Worm (Caenorhabditis elegans): ENCODE results near the gene ttr-12.

Gene ttr-12

ce11 chrV:20608688-20609087 lies at the start of gene ttr-12:
TSS of gene ttr-12 (minus strand) at chrV:20608788.
- TF ChIP-seq med-1 (GFP tag; optimal IDR thresholded peaks at IDR 0.05; ENCODE audit: insufficient read depth) = no peak
- TF ChIP-seq klf-2 (GFP tag; conservative IDR thresholded peaks at IDR 0.05) = no peak
- no peak for TF ChIP-seq ref-1 (GFP tag; conservative IDR thresholded peaks at IDR 0.05)
- no peak for TF ChIP-seq T22C8.4 (GFP tag; IDR thresholded peaks at IDR 0.05)
- TF ChIP-seq tab-1 (GFP tag; IDR thresholded peaks at IDR 0.05) = no peak
- no peak for TF ChIP-seq flt-1 (GFP tag; IDR thresholded peaks at IDR 0.05)
- TF ChIP-seq ztf-29 (GFP tag; IDR thresholded peaks at IDR 0.05) = no peak
- no peak for TF ChIP-seq ztf-23 (GFP tag; IDR thresholded peaks at IDR 0.05)

ce11 chrV:20656626-20657025 lies 48.0 kb upstream of the ttr-12 start:
- no peak for TF ChIP-seq flt-1 (GFP tag; IDR thresholded peaks at IDR 0.05)
- no peak for TF ChIP-seq tab-1 (GFP tag; IDR thresholded peaks at IDR 0.05)
- no peak for TF ChIP-seq T22C8.4 (GFP tag; IDR thresholded peaks at IDR 0.05)
- no peak for TF ChIP-seq ztf-23 (GFP tag; IDR thresholded peaks at IDR 0.05)
- TF ChIP-seq med-1 (GFP tag; optimal IDR thresholded peaks at IDR 0.05; ENCODE audit: insufficient read depth) = no peak
- no peak for TF ChIP-seq klf-2 (GFP tag; conservative IDR thresholded peaks at IDR 0.05)
- no peak for TF ChIP-seq ztf-29 (GFP tag; IDR thresholded peaks at IDR 0.05)
- no peak for TF ChIP-seq cog-1 (tag; optimal IDR thresholded peaks at IDR 0.05)
- no peak for TF ChIP-seq ref-1 (GFP tag; conservative IDR thresholded peaks at IDR 0.05)

- no peak for TF ChIP-seq ztf-29 (GFP tag; IDR thresholded peaks at IDR 0.05)
- no peak for TF ChIP-seq tab-1 (GFP tag; IDR thresholded peaks at IDR 0.05)
- no peak for TF ChIP-seq T22C8.4 (GFP tag; IDR thresholded peaks at IDR 0.05)
- TF ChIP-seq ztf-23 (GFP tag; IDR thresholded peaks at IDR 0.05) = no peak
- no peak for TF ChIP-seq flt-1 (GFP tag; IDR thresholded peaks at IDR 0.05)
Observed at ce11 chrV:20655174-20655573, 46.6 kb upstream of the ttr-12 start.

- no peak for TF ChIP-seq med-1 (GFP tag; optimal IDR thresholded peaks at IDR 0.05; ENCODE audit: insufficient read depth)
- no peak for TF ChIP-seq ztf-23 (GFP tag; IDR thresholded peaks at IDR 0.05)
- no peak for TF ChIP-seq tab-1 (GFP tag; IDR thresholded peaks at IDR 0.05)
- no peak for TF ChIP-seq cog-1 (tag; optimal IDR thresholded peaks at IDR 0.05)
- TF ChIP-seq klf-2 (GFP tag; conservative IDR thresholded peaks at IDR 0.05) = no peak
- no peak for TF ChIP-seq T22C8.4 (GFP tag; IDR thresholded peaks at IDR 0.05)
- TF ChIP-seq flt-1 (GFP tag; IDR thresholded peaks at IDR 0.05) = no peak
- TF ChIP-seq ztf-29 (GFP tag; IDR thresholded peaks at IDR 0.05) = no peak
Observed at ce11 chrV:20654350-20654749, 45.8 kb upstream of the ttr-12 start, which contains the start of gene mnr-1. TSS of gene mnr-1 (plus strand) at chrV:20654650.

ce11 chrV:20651923-20652322 lies 43.3 kb upstream of the ttr-12 start:
- TF ChIP-seq ref-1 (GFP tag; conservative IDR thresholded peaks at IDR 0.05) (no peak), ztf-23 (GFP tag; IDR thresholded peaks at IDR 0.05) (no peak), ztf-29 (GFP tag; IDR thresholded peaks at IDR 0.05) (no peak), klf-2 (GFP tag; conservative IDR thresholded peaks at IDR 0.05) (no peak), med-1 (GFP tag; optimal IDR thresholded peaks at IDR 0.05; ENCODE audit: insufficient read depth) (no peak), T22C8.4 (GFP tag; IDR thresholded peaks at IDR 0.05) (no peak), flt-1 (GFP tag; IDR thresholded peaks at IDR 0.05) (no peak), tab-1 (GFP tag; IDR thresholded peaks at IDR 0.05) (no peak), cog-1 (tag; optimal IDR thresholded peaks at IDR 0.05) (no peak)

ce11 chrV:20648868-20649267 lies 40.3 kb upstream of the ttr-12 start:
- no peak for TF ChIP-seq ztf-23 (GFP tag; IDR thresholded peaks at IDR 0.05)

ce11 chrV:20645479-20645878 lies 36.9 kb upstream of the ttr-12 start:
- TF ChIP-seq ref-1 (GFP tag; conservative IDR thresholded peaks at IDR 0.05) (no peak), klf-2 (GFP tag; conservative IDR thresholded peaks at IDR 0.05) (no peak), flt-1 (GFP tag; IDR thresholded peaks at IDR 0.05) (no peak), tab-1 (GFP tag; IDR thresholded peaks at IDR 0.05) (no peak), T22C8.4 (GFP tag; IDR thresholded peaks at IDR 0.05) (no peak), med-1 (GFP tag; optimal IDR thresholded peaks at IDR 0.05; ENCODE audit: insufficient read depth) (no peak), ztf-23 (GFP tag; IDR thresholded peaks at IDR 0.05) (no peak), cog-1 (tag; optimal IDR thresholded peaks at IDR 0.05) (no peak), ztf-29 (GFP tag; IDR thresholded peaks at IDR 0.05) (no peak)

- TF ChIP-seq T22C8.4 (GFP tag; IDR thresholded peaks at IDR 0.05) = no peak
Observed at ce11 chrV:20641896-20642295, 33.3 kb upstream of the ttr-12 start, which contains the start of gene srxa-15. TSS of gene srxa-15 (plus strand) at chrV:20642196.

- TF ChIP-seq T22C8.4 (GFP tag; IDR thresholded peaks at IDR 0.05) (no peak), klf-2 (GFP tag; conservative IDR thresholded peaks at IDR 0.05) (no peak), ztf-23 (GFP tag; IDR thresholded peaks at IDR 0.05) (no peak), cog-1 (tag; optimal IDR thresholded peaks at IDR 0.05) (no peak)
Observed at ce11 chrV:20639294-20639693, 30.7 kb upstream of the ttr-12 start, which contains the start of gene srxa-14. TSS of gene srxa-14 (plus strand) at chrV:20639594.

- TF ChIP-seq ref-1 (GFP tag; conservative IDR thresholded peaks at IDR 0.05) (no peak), med-1 (GFP tag; optimal IDR thresholded peaks at IDR 0.05; ENCODE audit: insufficient read depth) (no peak), flt-1 (GFP tag; IDR thresholded peaks at IDR 0.05) (no peak), cog-1 (tag; optimal IDR thresholded peaks at IDR 0.05) (no peak), ztf-29 (GFP tag; IDR thresholded peaks at IDR 0.05) (no peak), T22C8.4 (GFP tag; IDR thresholded peaks at IDR 0.05) (no peak), klf-2 (GFP tag; conservative IDR thresholded peaks at IDR 0.05) (no peak), tab-1 (GFP tag; IDR thresholded peaks at IDR 0.05) (no peak), ztf-23 (GFP tag; IDR thresholded peaks at IDR 0.05) (no peak)
Observed at ce11 chrV:20638344-20638743, 29.8 kb upstream of the ttr-12 start, which contains the start of gene Y44A6B.3. TSS of gene Y44A6B.3 (minus strand) at chrV:20638444.

ce11 chrV:20636855-20637254 lies 28.3 kb upstream of the ttr-12 start, which contains the start of gene ttr-13:
TSS of gene ttr-13 (minus strand) at chrV:20636955.
- TF ChIP-seq klf-2 (GFP tag; conservative IDR thresholded peaks at IDR 0.05) (no peak), ztf-23 (GFP tag; IDR thresholded peaks at IDR 0.05) (no peak), flt-1 (GFP tag; IDR thresholded peaks at IDR 0.05) (no peak), ztf-29 (GFP tag; IDR thresholded peaks at IDR 0.05) (no peak), ref-1 (GFP tag; conservative IDR thresholded peaks at IDR 0.05) (no peak), cog-1 (tag; optimal IDR thresholded peaks at IDR 0.05) (no peak), T22C8.4 (GFP tag; IDR thresholded peaks at IDR 0.05) (no peak), med-1 (GFP tag; optimal IDR thresholded peaks at IDR 0.05; ENCODE audit: insufficient read depth) (no peak), tab-1 (GFP tag; IDR thresholded peaks at IDR 0.05) (no peak)
